Worm (Caenorhabditis elegans) whole organism, L4/young adult: ENCODE data around the gene set-1.

Experiments
- dao-5 ChIP-seq: sonication (generic microtip); optimal IDR thresholded peaks from 2 replicates; lab custom pipeline; 2016; ENCODE audit warnings: missing genotype, missing genetic modification characterization, moderate library complexity, missing compliant biosample characterization
- him-1 ChIP-seq: sonication (generic microtip); optimal IDR thresholded peaks from 2 replicates; lab custom pipeline; 2016; ENCODE audit warnings: missing genotype, missing genetic modification reagents, missing genetic modification characterization, missing compliant biosample characterization

DNA sequence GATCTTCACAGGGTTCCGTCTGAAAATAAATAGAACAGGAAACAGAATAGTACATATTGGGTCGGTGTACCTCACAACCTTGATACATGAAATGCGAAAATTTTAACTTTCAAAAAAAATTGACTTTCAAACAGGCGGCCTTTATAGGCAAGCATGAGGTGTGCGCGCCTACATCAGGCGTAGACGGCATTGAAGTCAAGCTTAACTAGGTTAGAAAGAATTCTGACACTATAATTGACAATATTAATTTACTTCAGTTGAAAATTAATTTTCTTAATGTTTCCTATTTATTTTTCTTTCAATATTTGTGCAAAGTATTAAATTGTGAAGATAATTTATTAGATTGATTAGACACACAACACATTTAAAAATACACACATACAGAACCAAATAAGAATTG is 40.3 kb downstream of the set-1 start, which contains the start of gene C05D11.5:
- TF ChIP-seq dao-5 (tag; lab: Kevin White, UChicago): no peak
- no peak for TF ChIP-seq him-1 (tag; lab: Kevin White, UChicago)
